Fruit fly (Drosophila melanogaster) whole organism, embryonic: ENCODE measurements around the gene Enoph.

Experiments
- Atf6 ChIP-seq: fragments of 200-800 bp; sonication (Bioruptor generic); IDR thresholded peaks from 2 replicates; pipeline ENCODE4 v1.3.6; 2022; ENCODE audit warnings: missing biosample characterization, missing genetic modification characterization
- Bdp1 ChIP-seq: fragments of 200-800 bp; sonication (Bioruptor generic); optimal IDR thresholded peaks from 3 replicates; lab custom pipeline; 2016; ENCODE audit warnings: missing biosample characterization, missing genetic modification characterization
- Bteb2 ChIP-seq: fragments of 200-800 bp; sonication (Bioruptor generic); optimal IDR thresholded peaks from 2 replicates; lab custom pipeline; 2016; ENCODE audit warnings: missing biosample characterization, missing genetic modification characterization
- CG10654 ChIP-seq: fragments of 200-800 bp; sonication (Bioruptor generic); optimal IDR thresholded peaks from 2 replicates; lab custom pipeline; 2016; ENCODE audit warnings: missing biosample characterization, missing genetic modification characterization
- CG13624 ChIP-seq: fragments of 200-800 bp; sonication (Bioruptor generic); optimal IDR thresholded peaks from 2 replicates; lab custom pipeline; 2016; ENCODE audit warnings: missing biosample characterization, missing genetic modification characterization
- CG15601 ChIP-seq: fragments of 200-800 bp; sonication (Bioruptor generic); optimal IDR thresholded peaks from 3 replicates; lab custom pipeline; 2019; ENCODE audit warnings: missing biosample characterization, mild to moderate bottlenecking, missing genetic modification characterization, moderate library complexity
- CG1603 ChIP-seq: fragments of 200-800 bp; sonication (Bioruptor generic); optimal IDR thresholded peaks from 2 replicates; lab custom pipeline; 2019; ENCODE audit warnings: missing biosample characterization, mild to moderate bottlenecking, missing genetic modification characterization, moderate library complexity
- CG16779 ChIP-seq: fragments of 200-800 bp; sonication (Bioruptor generic); IDR thresholded peaks from 2 replicates; pipeline ENCODE4 v1.3.6; 2022; ENCODE audit warnings: missing biosample characterization, missing genetic modification characterization
- CG17829 ChIP-seq: fragments of 200-800 bp; optimal IDR thresholded peaks from 2 replicates; lab custom pipeline; 2019; ENCODE audit warnings: missing biosample characterization, mild to moderate bottlenecking, missing genetic modification characterization, moderate library complexity
- CG1832 ChIP-seq: fragments of 200-800 bp; sonication (Bioruptor generic); optimal IDR thresholded peaks from 2 replicates; lab custom pipeline; 2017; ENCODE audit warnings: missing biosample characterization, mild to moderate bottlenecking, missing genetic modification characterization, inconsistent platforms
- CG18764 ChIP-seq: fragments of 200-800 bp; sonication (Bioruptor generic); optimal IDR thresholded peaks from 3 replicates; lab custom pipeline; 2016; ENCODE audit warnings: missing biosample characterization, missing genetic modification characterization
- CG2116 ChIP-seq: fragments of 200-800 bp; sonication (Bioruptor generic); optimal IDR thresholded peaks from 3 replicates; lab custom pipeline; 2018; ENCODE audit warnings: missing biosample characterization, mild to moderate bottlenecking, missing genetic modification characterization
- CG2120 ChIP-seq: fragments of 200-800 bp; sonication (Bioruptor generic); optimal IDR thresholded peaks from 3 replicates; lab custom pipeline; 2016; ENCODE audit warnings: missing biosample characterization, missing genetic modification characterization
- CG2202 ChIP-seq: fragments of 200-800 bp; sonication (Bioruptor generic); optimal IDR thresholded peaks from 2 replicates; lab custom pipeline; 2018; ENCODE audit warnings: missing biosample characterization, mild to moderate bottlenecking, missing genetic modification characterization
- CG31365 ChIP-seq: fragments of 200-800 bp; sonication (Bioruptor generic); optimal IDR thresholded peaks from 2 replicates; lab custom pipeline; 2018; ENCODE audit warnings: missing biosample characterization, mild to moderate bottlenecking, missing genetic modification characterization
- CG31441 ChIP-seq: fragments of 200-800 bp; sonication (Bioruptor generic); IDR thresholded peaks from 2 replicates; pipeline ENCODE4 v1.3.6; 2022; ENCODE audit warnings: missing biosample characterization, missing genetic modification characterization
- CG34224 ChIP-seq: fragments of 200-800 bp; sonication (Bioruptor generic); IDR thresholded peaks from 3 replicates; pipeline ENCODE4 v1.3.6; 2022; ENCODE audit warnings: missing biosample characterization, missing genetic modification characterization; ENCODE audit not compliant: partially characterized antibody
- CG3838 ChIP-seq: fragments of 200-800 bp; sonication (Bioruptor generic); optimal IDR thresholded peaks from 3 replicates; lab custom pipeline; 2016; ENCODE audit warnings: missing biosample characterization, missing genetic modification characterization
- CG4820 ChIP-seq: fragments of 200-800 bp; sonication (Bioruptor generic); optimal IDR thresholded peaks from 3 replicates; lab custom pipeline; 2016; ENCODE audit warnings: missing biosample characterization, missing genetic modification characterization
- CG6689 ChIP-seq: fragments of 200-800 bp; sonication (Bioruptor generic); IDR thresholded peaks from 2 replicates; pipeline ENCODE4 v1.3.6; 2022; ENCODE audit warnings: missing biosample characterization, missing genetic modification characterization
- CG7786 ChIP-seq: fragments of 200-800 bp; sonication (Bioruptor generic); optimal IDR thresholded peaks from 2 replicates; lab custom pipeline; 2016; ENCODE audit warnings: missing biosample characterization, missing genetic modification characterization
- CG7839 ChIP-seq: fragments of 200-800 bp; sonication (Bioruptor generic); optimal IDR thresholded peaks from 3 replicates; lab custom pipeline; 2018; ENCODE audit warnings: missing biosample characterization, mild to moderate bottlenecking, missing genetic modification characterization, moderate library complexity
- CG8089 ChIP-seq: fragments of 200-800 bp; sonication (Bioruptor generic); optimal IDR thresholded peaks from 3 replicates; lab custom pipeline; 2016; ENCODE audit warnings: missing biosample characterization, missing genetic modification characterization
- ERR ChIP-seq: fragments of 200-800 bp; sonication (Bioruptor generic); optimal IDR thresholded peaks from 2 replicates; lab custom pipeline; 2016; ENCODE audit warnings: missing biosample characterization, missing genetic modification characterization
- H2.0 ChIP-seq: fragments of 200-800 bp; sonication (Bioruptor generic); IDR thresholded peaks from 2 replicates; pipeline ENCODE4 v1.3.6; 2022; ENCODE audit warnings: missing biosample characterization, missing genetic modification characterization
- Hmr ChIP-seq: fragments of 200-800 bp; sonication (Bioruptor generic); optimal IDR thresholded peaks from 3 replicates; lab custom pipeline; 2017; ENCODE audit warnings: mild to moderate bottlenecking, missing biosample characterization, missing genetic modification reagents, missing genetic modification characterization
- Hr78 ChIP-seq, 2 experiments: fragments of 200-800 bp in 1 of 2; fragments of >200 bp in 1 of 2; sonication (Bioruptor generic) in 1 of 2; optimal IDR thresholded peaks; 2 replicates each; lab custom pipeline; 2017 to 2019; ENCODE audit warnings: missing biosample characterization in 2 of 2, missing genetic modification characterization in 2 of 2, mild to moderate bottlenecking in 1 of 2, moderate library complexity in 1 of 2
- Jarid2 ChIP-seq: fragments of 200-800 bp; sonication (Bioruptor generic); optimal IDR thresholded peaks from 3 replicates; lab custom pipeline; 2017; ENCODE audit warnings: mild to moderate bottlenecking, missing biosample characterization, missing genetic modification reagents, missing genetic modification characterization
- Mrtf ChIP-seq: fragments of 200-800 bp; sonication (Bioruptor generic); IDR thresholded peaks from 3 replicates; pipeline ENCODE4 v1.3.6; 2022; ENCODE audit warnings: missing biosample characterization, missing genetic modification characterization
- NK7.1 ChIP-seq: fragments of 200-800 bp; sonication (Bioruptor generic); optimal IDR thresholded peaks from 3 replicates; lab custom pipeline; 2016; ENCODE audit warnings: missing biosample characterization, missing genetic modification characterization
- Neu2 ChIP-seq: fragments of 200-800 bp; sonication (Bioruptor generic); optimal IDR thresholded peaks from 3 replicates; lab custom pipeline; 2016; ENCODE audit warnings: missing biosample characterization, missing genetic modification characterization, borderline replicate concordance
- Poxn ChIP-seq: fragments of 200-800 bp; sonication (Bioruptor generic); IDR thresholded peaks from 2 replicates; pipeline ENCODE4 v1.3.6; 2022; ENCODE audit warnings: missing biosample characterization, missing genetic modification characterization
- bbx ChIP-seq: fragments of 200-800 bp; sonication (Bioruptor generic); IDR thresholded peaks from 2 replicates; pipeline ENCODE4 v1.3.6; 2022; ENCODE audit warnings: missing biosample characterization, missing genetic modification characterization; ENCODE audit not compliant: partially characterized antibody
- crc ChIP-seq: fragments of 200-800 bp; sonication (Bioruptor generic); optimal IDR thresholded peaks from 2 replicates; lab custom pipeline; 2016; ENCODE audit warnings: missing biosample characterization, missing genetic modification characterization
- cwo ChIP-seq: fragments of 200-800 bp; sonication (Bioruptor generic); optimal IDR thresholded peaks from 3 replicates; lab custom pipeline; 2017; ENCODE audit warnings: missing biosample characterization, missing genetic modification characterization, mild to moderate bottlenecking, moderate library complexity, missing genetic modification reagents
- dati ChIP-seq: fragments of 200-800 bp; sonication (Bioruptor generic); IDR thresholded peaks from 2 replicates; pipeline ENCODE4 v1.3.6; 2022; ENCODE audit warnings: missing biosample characterization, missing genetic modification characterization
- eyg ChIP-seq: fragments of 200-800 bp; sonication (Bioruptor generic); optimal IDR thresholded peaks from 3 replicates; lab custom pipeline; 2016; ENCODE audit warnings: missing biosample characterization, missing genetic modification characterization
- gfzf ChIP-seq: fragments of 200-800 bp; sonication (Bioruptor generic); optimal IDR thresholded peaks from 2 replicates; lab custom pipeline; 2016; ENCODE audit warnings: missing biosample characterization, mild to moderate bottlenecking, missing genetic modification characterization, moderate library complexity
- kay ChIP-seq: fragments of 200-800 bp; sonication (Bioruptor generic); optimal IDR thresholded peaks from 2 replicates; lab custom pipeline; 2016; ENCODE audit warnings: missing biosample characterization, missing genetic modification characterization
- klu ChIP-seq: fragments of 200-800 bp; sonication (Bioruptor generic); IDR thresholded peaks from 2 replicates; pipeline ENCODE4 v1.3.6; 2022; ENCODE audit warnings: missing biosample characterization, missing genetic modification characterization
- luna ChIP-seq: fragments of 200-800 bp; sonication (Bioruptor generic); optimal IDR thresholded peaks from 2 replicates; lab custom pipeline; 2016; ENCODE audit warnings: missing biosample characterization, missing genetic modification characterization
- pan ChIP-seq, 4 experiments: fragments of >200 bp in 3 of 4; fragments of 200-800 bp in 1 of 4; sonication (Bioruptor generic) in 1 of 4; optimal IDR thresholded peaks in 3 of 4; IDR thresholded peaks in 1 of 4; 2 replicates each; pipeline versions ENCODE4 v1.3.6 to Lab custom; 2017 to 2022; ENCODE audit warnings: missing biosample characterization in 2 of 4, missing genetic modification characterization in 2 of 4, mixed read lengths in 1 of 4
- slbo ChIP-seq: fragments of 200-800 bp; sonication (Bioruptor generic); IDR thresholded peaks from 2 replicates; pipeline ENCODE4 v1.3.6; 2022; ENCODE audit warnings: missing biosample characterization, missing genetic modification characterization
- slou ChIP-seq: fragments of 200-800 bp; sonication (Bioruptor generic); optimal IDR thresholded peaks from 3 replicates; lab custom pipeline; 2016; ENCODE audit warnings: missing biosample characterization, missing genetic modification characterization
- trem ChIP-seq: fragments of 200-800 bp; optimal IDR thresholded peaks from 3 replicates; lab custom pipeline; 2019; ENCODE audit warnings: missing biosample characterization, mild to moderate bottlenecking, missing genetic modification characterization, moderate library complexity
- unpg ChIP-seq: fragments of 200-800 bp; sonication (Bioruptor generic); optimal IDR thresholded peaks from 3 replicates; lab custom pipeline; 2018; ENCODE audit warnings: missing biosample characterization, mild to moderate bottlenecking, missing genetic modification characterization, moderate library complexity
- wdn ChIP-seq: fragments of 200-800 bp; sonication (Bioruptor generic); IDR thresholded peaks from 2 replicates; pipeline ENCODE4 v1.3.6; 2022; ENCODE audit warnings: missing biosample characterization, missing genetic modification characterization
- wek ChIP-seq: fragments of 200-800 bp; sonication (Bioruptor generic); optimal IDR thresholded peaks from 3 replicates; lab custom pipeline; 2018; ENCODE audit warnings: missing biosample characterization, mild to moderate bottlenecking, missing genetic modification characterization, moderate library complexity
- yki ChIP-seq: fragments of >200 bp; optimal IDR thresholded peaks from 3 replicates; lab custom pipeline; 2018

Enoph gene

dm6 chr3R:5211901-5212758 lies 44.4 kb downstream of the Enoph start (continued):
- TF ChIP-seq Jarid2 (GFP tag; lab: Kevin White, UChicago) (peak; percentile 13), trem (peak; percentile 92), Bdp1 (GFP tag; lab: Kevin White, UChicago) (peak; percentile 75), unpg (GFP tag; lab: Kevin White, UChicago) (peak; percentile 77), Atf6 (GFP tag; lab: Robert Waterston, UW) (no peak), CG13624 (GFP tag; lab: Kevin White, UChicago) (peak; percentile 58), CG2120 (GFP tag; lab: Kevin White, UChicago) (no peak), dati (no peak), CG7839 (tag; lab: Kevin White, UChicago) (peak; percentile 74), CG15601 (tag; lab: Kevin White, UChicago) (peak; percentile 65), CG8089 (GFP tag; lab: Kevin White, UChicago) (peak; percentile 74), CG31365 (tag; lab: Kevin White, UChicago) (no peak), Bteb2 (GFP tag; lab: Kevin White, UChicago) (no peak), CG17829 (peak; percentile 94), CG3838 (GFP tag; lab: Kevin White, UChicago) (no peak), cwo (no peak), bbx (GFP tag; lab: Robert Waterston, UW) (no peak), CG6689 (GFP tag; lab: Robert Waterston, UW) (peak; percentile 78), CG1832 (GFP tag; lab: Kevin White, UChicago) (no peak), Hmr (GFP tag; lab: Kevin White, UChicago) (no peak), wek (GFP tag; lab: Kevin White, UChicago) (peak; percentile 46), kay (peak; percentile 45), pan (optimal IDR thresholded peaks at IDR 0.05; lab: Kevin White, UChicago) (no peak), pan (GFP tag; optimal IDR thresholded peaks at IDR 0.05 in 1 of 2, IDR thresholded peaks at IDR 0.05 in 1 of 2) (peak in 1 of 2 experiments; percentile 68), CG10654 (GFP tag; lab: Kevin White, UChicago) (peak; percentile 52), CG4820 (GFP tag; lab: Kevin White, UChicago) (peak; percentile 78), slou (GFP tag; lab: Kevin White, UChicago) (no peak), Mrtf (GFP tag; lab: Robert Waterston, UW) (peak; percentile 63; the same call in 1 of the 3 replicates), CG31441 (GFP tag; lab: Robert Waterston, UW) (peak; percentile 84), NK7.1 (GFP tag; lab: Kevin White, UChicago) (peak; percentile 29), CG2202 (tag; lab: Kevin White, UChicago) (peak; percentile 87), crc (GFP tag; lab: Kevin White, UChicago) (peak; percentile 41), luna (GFP tag; lab: Kevin White, UChicago) (no peak), CG34224 (GFP tag; lab: Robert Waterston, UW) (no peak), CG18764 (GFP tag; lab: Kevin White, UChicago) (peak; percentile 67), Hr78 (GFP tag; optimal IDR thresholded peaks at IDR 0.05; lab: Kevin White, UChicago) (peak in 1 of 2 experiments; percentile 6), CG7786 (GFP tag; lab: Kevin White, UChicago) (peak; percentile 69), yki (lab: Kevin White, UChicago) (no peak), ERR (no peak), H2.0 (peak; percentile 37; the same call in 1 of the 2 replicates), eyg (GFP tag; lab: Kevin White, UChicago) (no peak), Neu2 (GFP tag; lab: Kevin White, UChicago) (peak; percentile 90), CG1603 (tag; lab: Kevin White, UChicago) (peak; percentile 93), wdn (no peak), CG2116 (GFP tag; lab: Kevin White, UChicago) (peak; percentile 30), slbo (no peak), gfzf (no peak), Poxn (GFP tag; lab: Robert Waterston, UW) (no peak), CG16779 (GFP tag; lab: Robert Waterston, UW) (no peak), klu (GFP tag; lab: Robert Waterston, UW) (no peak)
